Fruit fly (Drosophila melanogaster): ENCODE data around the gene CG9521.

DNA sequence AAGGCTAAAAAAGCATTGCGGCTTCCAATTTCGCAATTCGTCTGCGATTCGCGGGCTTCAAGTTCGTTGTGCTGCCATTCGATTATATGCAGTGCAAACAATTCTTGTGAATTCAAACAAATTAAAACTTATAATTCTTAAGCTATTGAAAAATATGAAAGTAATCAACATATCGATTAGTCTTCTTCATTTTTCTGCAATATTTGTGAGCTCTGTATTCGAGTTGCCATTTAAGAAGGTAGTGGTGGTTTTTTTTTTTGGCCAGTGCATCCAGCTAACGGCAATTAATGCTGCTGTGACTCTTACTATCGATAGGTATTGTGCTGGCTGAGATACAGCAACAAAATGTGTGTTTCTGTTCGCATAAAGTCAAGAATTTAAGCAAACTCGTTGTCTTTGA, 4.8 kb upstream of the CG9521 start:
- TF ChIP-seq hth (optimal IDR thresholded peaks at IDR 0.05) (no peak), h (optimal IDR thresholded peaks at IDR 0.05) (no peak)

Data from whole organism, embryonic.